Fruit fly (Drosophila melanogaster) whole organism, embryonic: ENCODE results near the gene Cep290.

Experiments
- CG10431 ChIP-seq: fragments of 200-800 bp; sonication (Bioruptor generic); optimal IDR thresholded peaks from 3 replicates; lab custom pipeline; 2018; ENCODE audit warnings: missing biosample characterization, mild to moderate bottlenecking, missing genetic modification characterization
- CG10462 ChIP-seq: fragments of 200-800 bp; sonication (Bioruptor generic); optimal IDR thresholded peaks from 2 replicates; lab custom pipeline; 2016; ENCODE audit warnings: missing biosample characterization, missing genetic modification characterization
- CG11093 ChIP-seq: fragments of 200-800 bp; sonication (Bioruptor generic); IDR thresholded peaks from 3 replicates; pipeline ENCODE4 v1.3.6; 2022; ENCODE audit warnings: missing biosample characterization, missing genetic modification characterization
- CG15011 ChIP-seq: fragments of 200-800 bp; sonication (Bioruptor generic); optimal IDR thresholded peaks from 3 replicates; lab custom pipeline; 2018; ENCODE audit warnings: missing biosample characterization, mild to moderate bottlenecking, missing genetic modification characterization
- CG15269 ChIP-seq: fragments of 200-800 bp; sonication (Bioruptor generic); optimal IDR thresholded peaks from 2 replicates; lab custom pipeline; 2018; ENCODE audit warnings: missing biosample characterization, mild to moderate bottlenecking, missing genetic modification characterization, moderate library complexity
- CG2889 ChIP-seq: fragments of 200-800 bp; sonication (Bioruptor generic); IDR thresholded peaks from 3 replicates; pipeline ENCODE4 v1.3.6; 2022; ENCODE audit warnings: missing biosample characterization, missing genetic modification characterization
- CG30020 ChIP-seq: fragments of 200-800 bp; optimal IDR thresholded peaks from 2 replicates; lab custom pipeline; 2019; ENCODE audit warnings: missing biosample characterization, mild to moderate bottlenecking, missing genetic modification characterization, moderate library complexity
- CG33213 ChIP-seq: fragments of 200-800 bp; sonication (Bioruptor generic); optimal IDR thresholded peaks from 3 replicates; lab custom pipeline; 2016; ENCODE audit warnings: missing biosample characterization, missing genetic modification characterization
- CG42726 ChIP-seq: fragments of 200-800 bp; sonication (Bioruptor generic); IDR thresholded peaks from 2 replicates; pipeline ENCODE4 v1.3.6; 2022; ENCODE audit warnings: missing biosample characterization, missing genetic modification characterization; ENCODE audit not compliant: partially characterized antibody
- CG4328 ChIP-seq: fragments of 200-800 bp; sonication (Bioruptor generic); optimal IDR thresholded peaks from 3 replicates; lab custom pipeline; 2017; ENCODE audit warnings: missing biosample characterization, missing genetic modification reagents, missing genetic modification characterization
- CG7271 ChIP-seq: fragments of 200-800 bp; sonication (Bioruptor generic); optimal IDR thresholded peaks from 2 replicates; lab custom pipeline; 2018; ENCODE audit warnings: missing biosample characterization, mild to moderate bottlenecking, missing genetic modification characterization, moderate library complexity
- CG7839 ChIP-seq: fragments of 200-800 bp; sonication (Bioruptor generic); optimal IDR thresholded peaks from 3 replicates; lab custom pipeline; 2018; ENCODE audit warnings: missing biosample characterization, mild to moderate bottlenecking, missing genetic modification characterization, moderate library complexity
- CG8359 ChIP-seq: fragments of 200-800 bp; sonication (Bioruptor generic); optimal IDR thresholded peaks from 2 replicates; lab custom pipeline; 2017; ENCODE audit warnings: missing biosample characterization, mild to moderate bottlenecking, missing genetic modification characterization, borderline replicate concordance
- CG8944 ChIP-seq: fragments of 200-800 bp; sonication (Bioruptor generic); optimal IDR thresholded peaks from 3 replicates; lab custom pipeline; 2016; ENCODE audit warnings: missing biosample characterization, missing genetic modification characterization
- D ChIP-seq, 2 experiments: fragments of 200-800 bp in 1 of 2; fragments of >200 bp in 1 of 2; sonication (Bioruptor generic) in 1 of 2; optimal IDR thresholded peaks; 2 replicates in 1 of 2; 3 replicates in 1 of 2; lab custom pipeline; 2017; ENCODE audit warnings: mild to moderate bottlenecking in 1 of 2, missing biosample characterization in 1 of 2, missing genetic modification characterization in 1 of 2, missing genetic modification reagents in 1 of 2
- Dref ChIP-seq: fragments of 200-800 bp; sonication (Bioruptor generic); IDR thresholded peaks from 2 replicates; pipeline ENCODE4 v1.3.6; 2022; ENCODE audit warnings: missing biosample characterization, missing genetic modification characterization
- HLH54F ChIP-seq: fragments of 200-800 bp; sonication (Bioruptor generic); optimal IDR thresholded peaks from 3 replicates; lab custom pipeline; 2016; ENCODE audit warnings: missing biosample characterization, missing genetic modification characterization
- Hmx ChIP-seq: fragments of 200-800 bp; sonication (Bioruptor generic); optimal IDR thresholded peaks from 2 replicates; lab custom pipeline; 2016; ENCODE audit warnings: missing biosample characterization, missing genetic modification characterization
- Max ChIP-seq: fragments of 200-800 bp; sonication (Bioruptor generic); optimal IDR thresholded peaks from 2 replicates; lab custom pipeline; 2016; ENCODE audit warnings: missing biosample characterization, mild to moderate bottlenecking, missing genetic modification characterization
- Mrtf ChIP-seq: fragments of 200-800 bp; sonication (Bioruptor generic); IDR thresholded peaks from 3 replicates; pipeline ENCODE4 v1.3.6; 2022; ENCODE audit warnings: missing biosample characterization, missing genetic modification characterization
- Myb ChIP-seq: fragments of 200-800 bp; sonication (Bioruptor generic); optimal IDR thresholded peaks from 2 replicates; lab custom pipeline; 2016; ENCODE audit warnings: missing biosample characterization, missing genetic modification characterization
- NC2α ChIP-seq: fragments of 200-800 bp; sonication (Bioruptor generic); optimal IDR thresholded peaks from 2 replicates; lab custom pipeline; 2016; ENCODE audit warnings: missing biosample characterization, missing genetic modification characterization
- NFAT ChIP-seq: fragments of 200-800 bp; sonication (Bioruptor generic); IDR thresholded peaks from 2 replicates; pipeline ENCODE4 v1.3.6; 2022; ENCODE audit warnings: missing biosample characterization, missing genetic modification characterization
- Nf-YA ChIP-seq: fragments of 200-800 bp; sonication (Bioruptor generic); IDR thresholded peaks from 2 replicates; pipeline ENCODE4 v1.3.6; 2022; ENCODE audit warnings: missing biosample characterization, missing genetic modification characterization
- Rx ChIP-seq: fragments of 200-800 bp; sonication (Bioruptor generic); IDR thresholded peaks from 2 replicates; pipeline ENCODE4 v1.3.6; 2022; ENCODE audit warnings: missing biosample characterization, missing genetic modification characterization
- Sry-β ChIP-seq: fragments of 200-800 bp; sonication (Bioruptor generic); optimal IDR thresholded peaks from 2 replicates; lab custom pipeline; 2018; ENCODE audit warnings: missing biosample characterization, mild to moderate bottlenecking, missing genetic modification characterization, moderate library complexity
- Sry-δ ChIP-seq: fragments of 200-800 bp; sonication (Bioruptor generic); optimal IDR thresholded peaks from 2 replicates; lab custom pipeline; 2016; ENCODE audit warnings: missing biosample characterization, missing genetic modification characterization
- al ChIP-seq: fragments of 200-800 bp; sonication (Bioruptor generic); IDR thresholded peaks from 2 replicates; pipeline ENCODE4 v1.3.6; 2022; ENCODE audit warnings: missing biosample characterization, missing genetic modification characterization
- aop ChIP-seq: fragments of 200-800 bp; sonication (Bioruptor generic); IDR thresholded peaks from 2 replicates; pipeline ENCODE4 v1.3.6; 2022; ENCODE audit warnings: missing biosample characterization, missing genetic modification characterization
- cg ChIP-seq: fragments of 200-800 bp; sonication (Bioruptor generic); optimal IDR thresholded peaks from 3 replicates; lab custom pipeline; 2019; ENCODE audit warnings: missing biosample characterization, mild to moderate bottlenecking, missing genetic modification characterization, moderate library complexity
- chn ChIP-seq: fragments of 200-800 bp; sonication (Bioruptor generic); optimal IDR thresholded peaks from 2 replicates; lab custom pipeline; 2016; ENCODE audit warnings: missing biosample characterization, missing genetic modification characterization
- danr ChIP-seq: fragments of 200-800 bp; sonication (Bioruptor generic); IDR thresholded peaks from 2 replicates; pipeline ENCODE4 v1.3.6; 2022; ENCODE audit warnings: missing biosample characterization, missing genetic modification characterization
- dati ChIP-seq: fragments of 200-800 bp; sonication (Bioruptor generic); IDR thresholded peaks from 2 replicates; pipeline ENCODE4 v1.3.6; 2022; ENCODE audit warnings: missing biosample characterization, missing genetic modification characterization
- dmrt11E ChIP-seq: fragments of 200-800 bp; sonication (Bioruptor generic); optimal IDR thresholded peaks from 3 replicates; lab custom pipeline; 2018; ENCODE audit warnings: missing biosample characterization, mild to moderate bottlenecking, missing genetic modification characterization, moderate library complexity
- dpn ChIP-seq, 2 experiments: fragments of 200-800 bp; sonication (Bioruptor generic); optimal IDR thresholded peaks; 3 replicates each; lab custom pipeline; 2016; ENCODE audit warnings: missing biosample characterization in 2 of 2, missing genetic modification characterization in 2 of 2
- en ChIP-seq: fragments of 200-800 bp; sonication (Bioruptor generic); optimal IDR thresholded peaks from 2 replicates; lab custom pipeline; 2016; ENCODE audit warnings: missing biosample characterization, missing genetic modification characterization
- fu2 ChIP-seq: fragments of 200-800 bp; sonication (Bioruptor generic); optimal IDR thresholded peaks from 2 replicates; lab custom pipeline; 2016; ENCODE audit warnings: missing biosample characterization, missing genetic modification characterization
- gce ChIP-seq: fragments of 200-800 bp; sonication (Bioruptor generic); IDR thresholded peaks from 3 replicates; pipeline ENCODE4 v1.3.6; 2022; ENCODE audit warnings: missing biosample characterization, missing genetic modification characterization
- gsb-n ChIP-seq: fragments of 200-800 bp; sonication (Bioruptor generic); optimal IDR thresholded peaks from 3 replicates; lab custom pipeline; 2018; ENCODE audit warnings: missing biosample characterization, mild to moderate bottlenecking, missing genetic modification characterization
- ham ChIP-seq: fragments of 200-800 bp; sonication (Bioruptor generic); IDR thresholded peaks from 2 replicates; pipeline ENCODE4 v1.3.6; 2022; ENCODE audit warnings: missing biosample characterization, missing genetic modification characterization
- lab ChIP-seq: fragments of 200-800 bp; sonication (Bioruptor generic); optimal IDR thresholded peaks from 3 replicates; lab custom pipeline; 2017; ENCODE audit warnings: missing biosample characterization, missing genetic modification characterization, mild to moderate bottlenecking, moderate library complexity, missing genetic modification reagents
- pita ChIP-seq: fragments of 200-800 bp; sonication (Bioruptor generic); optimal IDR thresholded peaks from 2 replicates; lab custom pipeline; 2017; ENCODE audit warnings: missing biosample characterization, mild to moderate bottlenecking, missing genetic modification characterization
- sens ChIP-seq: fragments of 200-800 bp; sonication (Bioruptor generic); peaks from one replicate; lab custom pipeline; 2016; ENCODE audit warnings: missing biosample characterization, missing genetic modification characterization
- sqz ChIP-seq: fragments of 200-800 bp; sonication (Bioruptor generic); optimal IDR thresholded peaks from 3 replicates; lab custom pipeline; 2018; ENCODE audit warnings: missing biosample characterization, mild to moderate bottlenecking, missing genetic modification characterization
- tin ChIP-seq: fragments of 200-800 bp; sonication (Bioruptor generic); optimal IDR thresholded peaks from 3 replicates; lab custom pipeline; 2016; ENCODE audit warnings: missing biosample characterization, missing genetic modification characterization
- wor ChIP-seq: fragments of 200-800 bp; sonication (Bioruptor generic); IDR thresholded peaks from 2 replicates; pipeline ENCODE4 v1.3.6; 2022; ENCODE audit warnings: missing biosample characterization, missing genetic modification characterization
- zfh2 ChIP-seq: fragments of 200-800 bp; sonication (Bioruptor generic); optimal IDR thresholded peaks from 2 replicates; lab custom pipeline; 2016; ENCODE audit warnings: missing biosample characterization, missing genetic modification characterization

Gene Cep290

dm6 chr3L:820332-820731 is 23.4 kb upstream of the Cep290 start (continued):
- TF ChIP-seq zfh2 (GFP tag; lab: Kevin White, UChicago) (no peak), Myb (GFP tag; lab: Kevin White, UChicago) (no peak), CG10431 (GFP tag; lab: Kevin White, UChicago) (peak; percentile 23), HLH54F (GFP tag; lab: Kevin White, UChicago) (peak; percentile 14), aop (GFP tag; lab: Robert Waterston, UW) (no peak), CG10462 (peak; percentile 60), CG42726 (GFP tag; lab: Robert Waterston, UW) (no peak), ham (GFP tag; lab: Robert Waterston, UW) (no peak)

dm6 chr3L:820975-821598 is 22.6 kb upstream of the Cep290 start:
- no peak for TF ChIP-seq NC2α (GFP tag; lab: Kevin White, UChicago)
- TF ChIP-seq Rx (GFP tag; lab: Robert Waterston, UW) = no peak
- no peak for TF ChIP-seq CG8944 (GFP tag; lab: Kevin White, UChicago)
- TF ChIP-seq sens (GFP tag; lab: Kevin White, UChicago) = peak; percentile 65
- no peak for TF ChIP-seq Hmx (GFP tag; lab: Kevin White, UChicago)
- TF ChIP-seq CG11093 (GFP tag; lab: Robert Waterston, UW) = 0 out of 3 replicates have a peak, but pooled peaks have one; percentile 12

- TF ChIP-seq cg (no peak), fu2 (no peak), wor (GFP tag; lab: Robert Waterston, UW) (peak; percentile 48; the same call in 1 of the 2 replicates), gsb-n (peak; percentile 71), Sry-δ (GFP tag; lab: Kevin White, UChicago) (no peak), CG15011 (GFP tag; lab: Kevin White, UChicago) (peak; percentile 47), tin (GFP tag; lab: Kevin White, UChicago) (peak; percentile 76), dmrt11E (peak; percentile 31), gce (GFP tag; lab: Robert Waterston, UW) (0 out of 3 replicates have a peak, but pooled peaks have one; percentile 50), CG4328 (GFP tag; lab: Kevin White, UChicago) (peak; percentile 62), danr (peak; percentile 52), sqz (GFP tag; lab: Kevin White, UChicago) (no peak), CG15269 (tag; lab: Kevin White, UChicago) (peak; percentile 73), NFAT (GFP tag; lab: Robert Waterston, UW) (no peak), en (peak; percentile 27), Max (peak; percentile 62), Nf-YA (peak; percentile 74), CG33213 (no peak), CG7839 (tag; lab: Kevin White, UChicago) (peak; percentile 79), D (optimal IDR thresholded peaks at IDR 0.05; lab: Kevin White, UChicago) (no peak), D (GFP tag; optimal IDR thresholded peaks at IDR 0.05; lab: Kevin White, UChicago) (peak; percentile 84), Sry-β (peak; percentile 20), Mrtf (GFP tag; lab: Robert Waterston, UW) (peak; percentile 51; the same call in 2 of the 3 replicates), dpn (GFP tag; optimal IDR thresholded peaks at IDR 0.05; lab: Kevin White, UChicago) (peak; percentile 57 to 62), CG30020 (tag; lab: Kevin White, UChicago) (no peak), CG7271 (peak; percentile 39), dati (no peak), al (GFP tag; lab: Robert Waterston, UW) (peak; percentile 45; the same call in 1 of the 2 replicates), chn (GFP tag; lab: Kevin White, UChicago) (peak; percentile 32), Dref (GFP tag; lab: Robert Waterston, UW) (no peak), CG8359 (GFP tag; lab: Kevin White, UChicago) (peak; percentile 50), lab (GFP tag; lab: Kevin White, UChicago) (peak; percentile 82), Rx (GFP tag; lab: Robert Waterston, UW) (peak; percentile 68; the same call in 1 of the 2 replicates), CG2889 (no peak), pita (GFP tag; lab: Kevin White, UChicago) (no peak)
These were observed 21.8 kb upstream of the Cep290 start for dm6 chr3L:821951-822350.
